In genomic region chr3L:15107776-15108379, dm6 we compare ENCODE assay signal across 1 fruit fly cellular context.
A peak's percentile ranks its signal among the peaks of the same experiment; 100 is the strongest.
TF ChIP-seq lines count a peak whose summit lies in the region.

No protein-coding gene starts in this region.

TF ChIP-seq in whole organism, embryonic, 481 proteins besides CTCF, POLR2A, EP300 and RAD21 (continued from another document and continues in another):
- TF ChIP-seq lola (GFP tag; optimal IDR thresholded peaks at IDR 0.05; lab: Kevin White, UChicago) (peak in 1 of 3 experiments; percentile 80), gem (tag; optimal IDR thresholded peaks at IDR 0.05; lab: Kevin White, UChicago) (peak; percentile 79), Pdp1 (GFP tag; optimal IDR thresholded peaks at IDR 0.05; lab: Kevin White, UChicago) (peak in 1 of 2 experiments; percentile 41), Dek (tag; optimal IDR thresholded peaks at IDR 0.05; lab: Kevin White, UChicago) (no peak), CG6689 (GFP tag; IDR thresholded peaks at IDR 0.05; lab: Robert Waterston, UW) (peak; percentile 31; the same call in 1 of the 2 replicates), CG3281 (GFP tag; optimal IDR thresholded peaks at IDR 0.05; lab: Kevin White, UChicago) (peak; percentile 44), CG8765 (GFP tag; IDR thresholded peaks at IDR 0.05; lab: Robert Waterston, UW) (no peak), Atf3 (GFP tag; optimal IDR thresholded peaks at IDR 0.05; lab: Kevin White, UChicago) (no peak), Max (GFP tag; optimal IDR thresholded peaks at IDR 0.05; lab: Kevin White, UChicago) (peak; percentile 14), Taf1 (GFP tag; IDR thresholded peaks at IDR 0.05; lab: Robert Waterston, UW) (no peak), CG16779 (GFP tag; IDR thresholded peaks at IDR 0.05; lab: Robert Waterston, UW) (no peak), HHEX (GFP tag; optimal IDR thresholded peaks at IDR 0.05; lab: Kevin White, UChicago) (no peak), ewg (GFP tag; optimal IDR thresholded peaks at IDR 0.05; lab: Kevin White, UChicago) (peak; percentile 44), CG32532 (GFP tag; IDR thresholded peaks at IDR 0.05; lab: Robert Waterston, UW) (0 out of 2 replicates have a peak, but pooled peaks have one; percentile 20), CG18476 (GFP tag; optimal IDR thresholded peaks at IDR 0.05; lab: Kevin White, UChicago) (peak; percentile 11), gro (GFP tag; optimal IDR thresholded peaks at IDR 0.05; lab: Kevin White, UChicago) (no peak), Spps (tag; optimal IDR thresholded peaks at IDR 0.05; lab: Kevin White, UChicago) (peak; percentile 39), br (optimal IDR thresholded peaks at IDR 0.05; lab: Kevin White, UChicago) (no peak), CG10654 (GFP tag; optimal IDR thresholded peaks at IDR 0.05; lab: Kevin White, UChicago) (peak; percentile 9), ERR (GFP tag; optimal IDR thresholded peaks at IDR 0.05; lab: Kevin White, UChicago) (no peak), C15 (GFP tag; IDR thresholded peaks at IDR 0.05; lab: Robert Waterston, UW) (no peak), CG13624 (GFP tag; optimal IDR thresholded peaks at IDR 0.05; lab: Kevin White, UChicago) (no peak), Elba2 (GFP tag; optimal IDR thresholded peaks at IDR 0.05; lab: Kevin White, UChicago) (no peak), D (optimal IDR thresholded peaks at IDR 0.05; lab: Kevin White, UChicago) (no peak), D (GFP tag; optimal IDR thresholded peaks at IDR 0.05; lab: Kevin White, UChicago) (peak; percentile 72), CG12769 (tag; optimal IDR thresholded peaks at IDR 0.05; lab: Kevin White, UChicago) (no peak), CG8478 (optimal IDR thresholded peaks at IDR 0.05; lab: Kevin White, UChicago) (no peak), CG8281 (tag; optimal IDR thresholded peaks at IDR 0.05; lab: Kevin White, UChicago) (no peak), repo (GFP tag; optimal IDR thresholded peaks at IDR 0.05; lab: Kevin White, UChicago) (no peak), disco-r (GFP tag; optimal IDR thresholded peaks at IDR 0.05; lab: Kevin White, UChicago) (no peak), zf30C (GFP tag; optimal IDR thresholded peaks at IDR 0.05; lab: Kevin White, UChicago) (peak; percentile 76), shn (GFP tag; optimal IDR thresholded peaks at IDR 0.05; lab: Kevin White, UChicago) (no peak), CG31441 (GFP tag; IDR thresholded peaks at IDR 0.05; lab: Robert Waterston, UW) (peak; percentile 75; the same call in 1 of the 2 replicates), CG8388 (GFP tag; optimal IDR thresholded peaks at IDR 0.05; lab: Kevin White, UChicago) (peak; percentile 69), odd (GFP tag; optimal IDR thresholded peaks at IDR 0.05; lab: Kevin White, UChicago) (no peak), gfzf (GFP tag; optimal IDR thresholded peaks at IDR 0.05; lab: Kevin White, UChicago) (no peak), HLH3B (GFP tag; IDR thresholded peaks at IDR 0.05; lab: Robert Waterston, UW) (peak; percentile 28; the same call in 1 of the 2 replicates), tio (GFP tag; optimal IDR thresholded peaks at IDR 0.05; lab: Kevin White, UChicago) (peak; percentile 56), CG14965 (GFP tag; optimal IDR thresholded peaks at IDR 0.05; lab: Kevin White, UChicago; ENCODE audit: borderline replicate concordance) (no peak), CG34376 (GFP tag; optimal IDR thresholded peaks at IDR 0.05; lab: Kevin White, UChicago) (no peak), ash1 (GFP tag; optimal IDR thresholded peaks at IDR 0.05; lab: Kevin White, UChicago) (no peak), zen (tag; optimal IDR thresholded peaks at IDR 0.05; lab: Kevin White, UChicago) (no peak), scrt (GFP tag; optimal IDR thresholded peaks at IDR 0.05; lab: Kevin White, UChicago) (no peak), CG11456 (GFP tag; IDR thresholded peaks at IDR 0.05; lab: Robert Waterston, UW) (no peak), Rx (GFP tag; IDR thresholded peaks at IDR 0.05; lab: Robert Waterston, UW) (no peak), CG7928 (GFP tag; optimal IDR thresholded peaks at IDR 0.05; lab: Kevin White, UChicago) (no peak), CG1832 (GFP tag; optimal IDR thresholded peaks at IDR 0.05; lab: Kevin White, UChicago) (peak; percentile 25), PHDP (tag; optimal IDR thresholded peaks at IDR 0.05; lab: Kevin White, UChicago) (peak; percentile 46), CG14441 (GFP tag; IDR thresholded peaks at IDR 0.05; lab: Robert Waterston, UW) (no peak), dmrt99B (tag; optimal IDR thresholded peaks at IDR 0.05; lab: Kevin White, UChicago) (no peak), CG32772 (GFP tag; IDR thresholded peaks at IDR 0.05; lab: Robert Waterston, UW) (0 out of 2 replicates have a peak, but pooled peaks have one; percentile 42), CG1792 (GFP tag; optimal IDR thresholded peaks at IDR 0.05; lab: Kevin White, UChicago) (no peak), Gug (GFP tag; IDR thresholded peaks at IDR 0.05; lab: Robert Waterston, UW) (peak; percentile 5; the same call in 1 of the 4 replicates), CG1647 (GFP tag; optimal IDR thresholded peaks at IDR 0.05; lab: Kevin White, UChicago) (no peak), bcd (GFP tag; optimal IDR thresholded peaks at IDR 0.05; lab: Kevin White, UChicago) (peak; percentile 57), Kr (GFP tag; optimal IDR thresholded peaks at IDR 0.05; lab: Kevin White, UChicago) (no peak), wor (GFP tag; IDR thresholded peaks at IDR 0.05; lab: Robert Waterston, UW) (peak; percentile 40; the same call in 1 of the 2 replicates), amos (GFP tag; IDR thresholded peaks at IDR 0.05; lab: Robert Waterston, UW; ENCODE audit: partially characterized antibody) (no peak), Hey (tag; optimal IDR thresholded peaks at IDR 0.05; lab: Kevin White, UChicago) (no peak), dati (GFP tag; IDR thresholded peaks at IDR 0.05; lab: Robert Waterston, UW) (no peak), GATAe (GFP tag; conservative IDR thresholded peaks at IDR 0.05; lab: Robert Waterston, UW) (no peak), CG30403 (GFP tag; optimal IDR thresholded peaks at IDR 0.05; lab: Kevin White, UChicago) (peak; percentile 55), CG10431 (GFP tag; optimal IDR thresholded peaks at IDR 0.05; lab: Kevin White, UChicago) (no peak), Side (GFP tag; optimal IDR thresholded peaks at IDR 0.05; lab: Kevin White, UChicago) (no peak), CG4404 (GFP tag; IDR thresholded peaks at IDR 0.05; lab: Robert Waterston, UW) (no peak), CG17186 (GFP tag; optimal IDR thresholded peaks at IDR 0.05; lab: Kevin White, UChicago) (no peak), Sox100B (GFP tag; optimal IDR thresholded peaks at IDR 0.05; lab: Kevin White, UChicago) (peak; percentile 75), tgo (GFP tag; IDR thresholded peaks at IDR 0.05; lab: Robert Waterston, UW) (peak; percentile 33; the same call in 1 of the 3 replicates), Ravus (GFP tag; IDR thresholded peaks at IDR 0.05; lab: Robert Waterston, UW) (no peak), row (GFP tag; IDR thresholded peaks at IDR 0.05; lab: Robert Waterston, UW) (peak; percentile 54; the same call in 2 of the 3 replicates), CG2202 (tag; optimal IDR thresholded peaks at IDR 0.05; lab: Kevin White, UChicago) (peak; percentile 30), oc (tag; optimal IDR thresholded peaks at IDR 0.05; lab: Kevin White, UChicago) (no peak), CG16813 (GFP tag; IDR thresholded peaks at IDR 0.05; lab: Robert Waterston, UW; ENCODE audit: partially characterized antibody) (no peak), CG32767 (GFP tag; IDR thresholded peaks at IDR 0.05; lab: Robert Waterston, UW) (no peak), ssp (GFP tag; IDR thresholded peaks at IDR 0.05; lab: Robert Waterston, UW) (0 out of 2 replicates have a peak, but pooled peaks have one; percentile 16), klu (GFP tag; IDR thresholded peaks at IDR 0.05; lab: Robert Waterston, UW) (no peak), CG3407 (GFP tag; optimal IDR thresholded peaks at IDR 0.05; lab: Kevin White, UChicago) (peak; percentile 52), CG15479 (GFP tag; optimal IDR thresholded peaks at IDR 0.05; lab: Kevin White, UChicago) (no peak), CG18619 (GFP tag; optimal IDR thresholded peaks at IDR 0.05; lab: Kevin White, UChicago) (peak; percentile 20), CG12155 (GFP tag; optimal IDR thresholded peaks at IDR 0.05; lab: Kevin White, UChicago) (peak; percentile 25), ci (GFP tag; IDR thresholded peaks at IDR 0.05; lab: Robert Waterston, UW) (peak; percentile 36; the same call in 1 of the 3 replicates), CG3838 (GFP tag; optimal IDR thresholded peaks at IDR 0.05; lab: Kevin White, UChicago) (no peak), CG6813 (GFP tag; optimal IDR thresholded peaks at IDR 0.05; lab: Kevin White, UChicago) (peak; percentile 47), CG33557 (GFP tag; optimal IDR thresholded peaks at IDR 0.05; lab: Kevin White, UChicago) (peak; percentile 70), CG31224 (GFP tag; IDR thresholded peaks at IDR 0.05; lab: Robert Waterston, UW) (no peak), CG6272 (GFP tag; IDR thresholded peaks at IDR 0.05; lab: Robert Waterston, UW) (no peak), CG8359 (GFP tag; optimal IDR thresholded peaks at IDR 0.05; lab: Kevin White, UChicago; ENCODE audit: borderline replicate concordance) (peak; percentile 3), slbo (GFP tag; IDR thresholded peaks at IDR 0.05; lab: Robert Waterston, UW) (no peak), ken (GFP tag; IDR thresholded peaks at IDR 0.05; lab: Robert Waterston, UW) (no peak), corto (GFP tag; optimal IDR thresholded peaks at IDR 0.05; lab: Kevin White, UChicago) (peak; percentile 94), CG11093 (GFP tag; IDR thresholded peaks at IDR 0.05; lab: Robert Waterston, UW) (0 out of 3 replicates have a peak, but pooled peaks have one; percentile 32), sima (GFP tag; optimal IDR thresholded peaks at IDR 0.05; lab: Kevin White, UChicago) (no peak), Dfd (GFP tag; optimal IDR thresholded peaks at IDR 0.05; lab: Kevin White, UChicago) (no peak), Six4 (GFP tag; optimal IDR thresholded peaks at IDR 0.05; lab: Kevin White, UChicago) (peak; percentile 47), ase (GFP tag; IDR thresholded peaks at IDR 0.05; lab: Robert Waterston, UW) (no peak), kah (GFP tag; optimal IDR thresholded peaks at IDR 0.05; lab: Kevin White, UChicago) (no peak), trh (GFP tag; optimal IDR thresholded peaks at IDR 0.05; lab: Kevin White, UChicago) (no peak), fd102C (GFP tag; optimal IDR thresholded peaks at IDR 0.05; lab: Kevin White, UChicago) (no peak), CG14667 (GFP tag; IDR thresholded peaks at IDR 0.05; lab: Robert Waterston, UW) (no peak), knrl (GFP tag; IDR thresholded peaks at IDR 0.05; lab: Robert Waterston, UW; ENCODE audit: partially characterized antibody) (no peak), bsh (GFP tag; optimal IDR thresholded peaks at IDR 0.05; lab: Kevin White, UChicago) (peak; percentile 60 to 92), CG9932 (GFP tag; IDR thresholded peaks at IDR 0.05; lab: Robert Waterston, UW) (no peak), fru (optimal IDR thresholded peaks at IDR 0.05; lab: Kevin White, UChicago) (no peak), CG6254 (GFP tag; optimal IDR thresholded peaks at IDR 0.05; lab: Kevin White, UChicago) (peak; percentile 32), Hsf (GFP tag; optimal IDR thresholded peaks at IDR 0.05; lab: Kevin White, UChicago) (peak; percentile 10), CG9817 (tag; optimal IDR thresholded peaks at IDR 0.05; lab: Kevin White, UChicago) (no peak), Ets97D (GFP tag; optimal IDR thresholded peaks at IDR 0.05; lab: Kevin White, UChicago) (no peak), Hr3 (GFP tag; optimal IDR thresholded peaks at IDR 0.05; lab: Kevin White, UChicago) (peak; percentile 40), CG8290 (GFP tag; optimal IDR thresholded peaks at IDR 0.05; lab: Kevin White, UChicago) (peak; percentile 21), CG8290 (tag; optimal IDR thresholded peaks at IDR 0.05; lab: Kevin White, UChicago) (no peak), Ssrp (tag; optimal IDR thresholded peaks at IDR 0.05; lab: Kevin White, UChicago) (peak; percentile 65), az2 (GFP tag; optimal IDR thresholded peaks at IDR 0.05; lab: Kevin White, UChicago) (peak; percentile 39), Oli (tag; optimal IDR thresholded peaks at IDR 0.05; lab: Kevin White, UChicago) (peak; percentile 63), CG4730 (GFP tag; IDR thresholded peaks at IDR 0.05; lab: Robert Waterston, UW) (no peak), hkb (optimal IDR thresholded peaks at IDR 0.05; lab: Kevin White, UChicago) (no peak), hkb (GFP tag; IDR thresholded peaks at IDR 0.05; lab: Robert Waterston, UW) (peak; percentile 14; the same call in 1 of the 2 replicates), NC2α (GFP tag; optimal IDR thresholded peaks at IDR 0.05; lab: Kevin White, UChicago) (no peak), CG10979 (tag; optimal IDR thresholded peaks at IDR 0.05; lab: Kevin White, UChicago) (peak; percentile 80), Optix (GFP tag; IDR thresholded peaks at IDR 0.05; lab: Robert Waterston, UW) (no peak), CG1602 (GFP tag; optimal IDR thresholded peaks at IDR 0.05; lab: Kevin White, UChicago) (peak; percentile 43), hth (optimal IDR thresholded peaks at IDR 0.05; lab: Kevin White, UChicago) (no peak), CG2199 (GFP tag; IDR thresholded peaks at IDR 0.05; lab: Robert Waterston, UW) (no peak), slou (GFP tag; optimal IDR thresholded peaks at IDR 0.05; lab: Kevin White, UChicago) (no peak), CG1024 (GFP tag; IDR thresholded peaks at IDR 0.05; lab: Robert Waterston, UW) (no peak), nom (GFP tag; optimal IDR thresholded peaks at IDR 0.05; lab: Kevin White, UChicago) (peak; percentile 89), rib (GFP tag; IDR thresholded peaks at IDR 0.05; lab: Robert Waterston, UW) (no peak), D19A (tag; optimal IDR thresholded peaks at IDR 0.05; lab: Kevin White, UChicago) (peak; percentile 62), nerfin-1 (tag; optimal IDR thresholded peaks at IDR 0.05; lab: Kevin White, UChicago) (peak; percentile 30), tx (GFP tag; optimal IDR thresholded peaks at IDR 0.05; lab: Kevin White, UChicago) (no peak), pho (GFP tag; optimal IDR thresholded peaks at IDR 0.05; lab: Kevin White, UChicago) (no peak), dpn (GFP tag; optimal IDR thresholded peaks at IDR 0.05; lab: Kevin White, UChicago) (peak in 1 of 2 experiments; percentile 9), ind (GFP tag; optimal IDR thresholded peaks at IDR 0.05; lab: Kevin White, UChicago) (peak; percentile 19), luna (GFP tag; optimal IDR thresholded peaks at IDR 0.05; lab: Kevin White, UChicago) (no peak), CG12219 (GFP tag; optimal IDR thresholded peaks at IDR 0.05; lab: Kevin White, UChicago) (no peak), Lhr (GFP tag; optimal IDR thresholded peaks at IDR 0.05; lab: Kevin White, UChicago) (no peak)
